Worm (Caenorhabditis elegans): ENCODE measurements around the gene srw-133.

ce11 chrV:4082952-4083351 lies 31.6 kb downstream of the srw-133 start, which contains the start of gene F38H12.5:
- no peak for TF ChIP-seq nhr-12 (tag; optimal IDR thresholded peaks at IDR 0.05)
- TF ChIP-seq nhr-237 (tag; optimal IDR thresholded peaks at IDR 0.05), result no peak
- TF ChIP-seq unc-30 (tag; optimal IDR thresholded peaks at IDR 0.05), result no peak
- TF ChIP-seq lir-3 (tag; optimal IDR thresholded peaks at IDR 0.05; ENCODE audit: poor library complexity), result no peak
- TF ChIP-seq unc-86 (tag; optimal IDR thresholded peaks at IDR 0.05), result no peak
- TF ChIP-seq lin-15B (tag; optimal IDR thresholded peaks at IDR 0.05), result no peak
- no peak for TF ChIP-seq mdl-1 (tag; optimal IDR thresholded peaks at IDR 0.05)
- no peak for TF ChIP-seq zip-4 (GFP tag; optimal IDR thresholded peaks at IDR 0.05)
- no peak for TF ChIP-seq xbp-1 (tag; optimal IDR thresholded peaks at IDR 0.05)
